Worm (Caenorhabditis elegans): ENCODE results near the gene zip-8.

Gene zip-8

DNA sequence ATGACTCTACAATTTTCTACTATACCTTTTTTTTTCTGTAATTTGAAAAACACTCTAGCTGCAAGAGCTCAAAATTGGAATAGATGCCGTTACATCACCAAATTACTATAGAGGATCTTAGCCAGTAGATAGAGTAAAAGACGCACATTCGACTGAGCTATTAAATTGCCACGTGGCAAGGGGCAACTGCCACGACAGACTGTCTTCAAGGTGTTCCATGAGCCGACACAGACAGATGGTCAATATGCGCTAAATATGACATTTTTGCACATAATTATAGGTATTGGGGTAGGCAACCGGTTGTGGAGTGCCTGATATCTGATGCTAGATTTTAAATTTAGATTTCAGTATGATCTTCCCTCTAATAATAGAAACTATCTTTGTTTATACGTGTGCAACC lies 684 bp downstream of the zip-8 start:
- TF ChIP-seq aha-1 (tag) (peak; percentile 93), nhr-102 (tag; optimal IDR thresholded peaks at IDR 0.05) (no peak)

DNA sequence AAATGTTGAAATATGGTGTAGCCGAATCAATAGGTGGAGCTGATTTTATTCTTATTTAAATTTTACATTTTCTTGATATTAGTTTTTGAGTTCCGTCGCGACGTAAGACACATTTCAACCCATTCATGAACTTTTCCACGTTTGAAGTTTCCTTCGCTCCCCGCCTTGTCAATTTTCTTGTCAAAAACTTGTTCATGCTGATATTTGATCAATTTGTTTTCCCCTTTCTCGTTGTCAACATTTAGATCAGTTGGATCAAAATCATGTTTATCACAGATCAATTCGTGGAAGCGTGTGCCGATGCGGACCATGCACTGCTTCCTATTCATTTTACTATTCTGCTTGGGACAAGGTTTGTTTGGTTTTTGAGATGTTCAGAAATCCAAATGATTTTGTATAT lies 4.2 kb downstream of the zip-8 start, which contains the start of gene chtb-2:
Gene chtb-2 (plus strand): TSS at position 301 of the 400 bp plus-strand sequence.
- TF ChIP-seq ztf-11 (tag; optimal IDR thresholded peaks at IDR 0.05) (no peak), F10B5.3 (tag; optimal IDR thresholded peaks at IDR 0.05) (no peak), hif-1 (tag; optimal IDR thresholded peaks at IDR 0.05) (no peak), php-3 (GFP tag; IDR thresholded peaks at IDR 0.05) (no peak), nhr-28 (tag; optimal IDR thresholded peaks at IDR 0.05) (no peak), madf-9 (GFP tag; conservative IDR thresholded peaks at IDR 0.05) (no peak), ZK546.5 (tag; optimal IDR thresholded peaks at IDR 0.05) (no peak), snpc-1.2 (GFP tag; IDR thresholded peaks at IDR 0.05) (no peak), ceh-44 (GFP tag; IDR thresholded peaks at IDR 0.05) (no peak), mxl-3 (GFP tag; optimal IDR thresholded peaks at IDR 0.05) (no peak), daf-12 (tag; optimal IDR thresholded peaks at IDR 0.05) (no peak), nhr-48 (tag; optimal IDR thresholded peaks at IDR 0.05) (no peak), fkh-10 (GFP tag; optimal IDR thresholded peaks at IDR 0.05) (no peak), mdt-29 (GFP tag; IDR thresholded peaks at IDR 0.05) (no peak), ceh-82 (tag; optimal IDR thresholded peaks at IDR 0.05) (no peak), F44E2.7 (GFP tag; IDR thresholded peaks at IDR 0.05) (no peak), lin-1 (GFP tag; IDR thresholded peaks at IDR 0.05) (no peak)

DNA sequence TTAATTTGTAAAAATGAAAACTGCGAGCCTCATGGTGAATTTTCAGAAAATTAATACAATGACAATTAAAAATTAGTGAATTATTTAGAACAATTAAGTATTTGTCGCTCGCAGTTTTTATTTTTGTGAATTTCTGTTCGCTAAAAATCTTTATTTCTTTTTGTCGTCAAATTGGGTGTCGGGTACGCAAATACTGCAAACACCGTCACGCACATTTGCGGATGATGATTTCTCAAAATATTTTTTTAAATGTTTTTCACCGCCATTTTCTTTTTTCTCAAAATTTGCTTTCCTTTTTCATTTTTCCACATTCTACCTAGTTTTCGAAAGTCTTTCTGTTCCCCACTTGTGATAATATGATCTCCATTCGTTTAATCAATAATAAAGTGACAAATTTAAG lies 10.2 kb downstream of the zip-8 start:
- peak; percentile 63 for TF ChIP-seq dpl-1 (GFP tag; optimal IDR thresholded peaks at IDR 0.05)
- peak; percentile 24 for TF ChIP-seq rbr-2 (tag; optimal IDR thresholded peaks at IDR 0.05)
- no peak for TF ChIP-seq zfp-3 (GFP tag; conservative IDR thresholded peaks at IDR 0.05)
- TF ChIP-seq nhr-111 (GFP tag; optimal IDR thresholded peaks at IDR 0.05): no peak

DNA sequence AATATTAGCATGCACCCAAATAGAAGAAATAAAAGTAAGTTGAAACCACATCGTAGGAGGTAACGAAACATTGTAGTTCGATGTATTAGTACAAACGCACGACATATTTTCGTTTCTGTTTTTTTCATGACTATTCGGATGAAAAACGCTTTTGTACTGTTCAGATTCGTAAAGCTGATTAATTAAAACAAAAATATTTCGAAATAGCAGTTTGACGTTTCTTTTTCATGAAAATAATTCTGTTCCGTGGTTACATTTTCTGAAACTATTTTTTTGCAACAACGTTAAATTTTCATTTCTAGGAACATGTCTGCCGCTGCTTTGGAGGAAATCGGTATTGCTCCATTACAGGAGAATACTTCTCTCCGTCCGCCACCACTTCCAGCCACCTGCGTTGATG lies 10.7 kb downstream of the zip-8 start, which contains the start of gene rpt-3:
Gene rpt-3 (plus strand): TSS at position 301 of the 400 bp plus-strand sequence.
- TF ChIP-seq aha-1 (tag): no peak
- TF ChIP-seq nhr-111 (GFP tag; optimal IDR thresholded peaks at IDR 0.05): no peak
- no peak for TF ChIP-seq zag-1 (tag; optimal IDR thresholded peaks at IDR 0.05)
- no peak for TF ChIP-seq daf-19 (GFP tag; conservative IDR thresholded peaks at IDR 0.05)
- TF ChIP-seq F49E8.2 (tag; optimal IDR thresholded peaks at IDR 0.05; ENCODE audit: borderline replicate concordance): no peak
- no peak for TF ChIP-seq lin-29 (GFP tag; IDR thresholded peaks at IDR 0.05)
- TF ChIP-seq skn-1 (tag; optimal IDR thresholded peaks at IDR 0.05): no peak
- TF ChIP-seq ces-1 (GFP tag; optimal IDR thresholded peaks at IDR 0.05): no peak
- peak; percentile 29; the same call in 1 of the 2 replicates for TF ChIP-seq pha-4 (GFP tag; IDR thresholded peaks at IDR 0.05)
- no peak for TF ChIP-seq pha-4 (tag; optimal IDR thresholded peaks at IDR 0.05)
- no peak for TF ChIP-seq ztf-11 (tag; optimal IDR thresholded peaks at IDR 0.05)
- no peak for TF ChIP-seq nhr-42 (GFP tag; IDR thresholded peaks at IDR 0.05)
- TF ChIP-seq Y48G9A.11 (GFP tag; IDR thresholded peaks at IDR 0.05): 0 out of 2 replicates have a peak, but pooled peaks have one; percentile 11

DNA sequence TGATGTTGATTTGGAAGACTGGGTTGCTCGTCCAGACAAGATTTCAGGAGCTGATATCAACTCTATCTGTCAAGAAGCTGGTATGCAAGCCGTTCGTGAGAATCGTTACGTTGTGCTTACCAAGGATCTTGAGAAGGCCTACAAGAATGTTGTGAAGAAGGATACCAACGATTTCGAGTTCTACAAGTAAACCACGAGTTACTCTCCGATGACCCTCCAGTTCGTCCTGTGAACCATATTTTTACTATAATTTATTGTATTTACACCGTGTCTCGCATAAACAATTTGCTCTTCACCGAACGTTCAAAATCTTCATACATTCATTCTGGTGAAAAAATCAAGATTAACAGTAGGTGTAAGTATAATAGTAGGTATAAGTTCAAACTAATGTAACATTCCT lies 12.2 kb downstream of the zip-8 start:
- TF ChIP-seq cey-2 (tag; optimal IDR thresholded peaks at IDR 0.05; ENCODE audit: borderline replicate concordance, insufficient read depth) (no peak), daf-16 (GFP tag; optimal IDR thresholded peaks at IDR 0.05) (no peak), daf-16 (tag; optimal IDR thresholded peaks at IDR 0.05) (no peak), fkh-10 (GFP tag; optimal IDR thresholded peaks at IDR 0.05) (no peak), unc-62 (GFP tag; optimal IDR thresholded peaks at IDR 0.05 in 1 of 2) (peak in 1 of 2 experiments; percentile 90), unc-62 (tag; optimal IDR thresholded peaks at IDR 0.05) (no peak), F49E8.2 (tag; optimal IDR thresholded peaks at IDR 0.05; ENCODE audit: borderline replicate concordance) (no peak)

All from whole organism, L4 larva.